Fruit fly (Drosophila melanogaster) whole organism, adult: Measurements from ENCODE around the gene Rcd5.
A peak's percentile ranks its signal among the peaks of the same experiment; 100 is the strongest.

Source experiments
- CG11617 ChIP-seq: fragments of 200-800 bp; sonication (Bioruptor generic); optimal IDR thresholded peaks from 2 replicates; lab custom pipeline; 2017; ENCODE audit warnings: mild to moderate bottlenecking, missing biosample characterization, missing genetic modification reagents, missing genetic modification characterization
- CG12768 ChIP-seq: fragments of 200-800 bp; sonication (Bioruptor generic); optimal IDR thresholded peaks from 2 replicates; lab custom pipeline; 2017; ENCODE audit warnings: missing biosample characterization, missing genetic modification characterization, mild to moderate bottlenecking, moderate library complexity, missing genetic modification reagents
- CG14711 ChIP-seq: fragments of 200-800 bp; sonication (Bioruptor generic); optimal IDR thresholded peaks from 2 replicates; lab custom pipeline; 2018; ENCODE audit warnings: missing biosample characterization, mild to moderate bottlenecking, missing genetic modification characterization, moderate library complexity
- CG1620 ChIP-seq: fragments of 200-800 bp; sonication (Bioruptor generic); optimal IDR thresholded peaks from 2 replicates; lab custom pipeline; 2016; ENCODE audit warnings: missing biosample characterization, missing genetic modification characterization
- CG33017 ChIP-seq: fragments of 200-800 bp; sonication (Bioruptor generic); optimal IDR thresholded peaks from 2 replicates; lab custom pipeline; 2018; ENCODE audit warnings: missing biosample characterization, mild to moderate bottlenecking, missing genetic modification characterization, moderate library complexity
- CG5204 ChIP-seq: fragments of 200-800 bp; sonication (Bioruptor generic); optimal IDR thresholded peaks from 2 replicates; lab custom pipeline; 2016; ENCODE audit warnings: missing biosample characterization, missing genetic modification characterization
- CG7045 ChIP-seq: fragments of 200-800 bp; sonication (Bioruptor generic); optimal IDR thresholded peaks from 2 replicates; lab custom pipeline; 2017; ENCODE audit warnings: missing biosample characterization, mild to moderate bottlenecking, missing genetic modification characterization
- CG7101 ChIP-seq: fragments of 200-800 bp; sonication (Bioruptor generic); optimal IDR thresholded peaks from 2 replicates; lab custom pipeline; 2018; ENCODE audit warnings: missing biosample characterization, mild to moderate bottlenecking, missing genetic modification characterization, moderate library complexity
- Clk ChIP-seq: fragments of 200-800 bp; sonication (Bioruptor generic); optimal IDR thresholded peaks from 2 replicates; lab custom pipeline; 2017; ENCODE audit warnings: missing biosample characterization, missing genetic modification characterization
- Crg-1 ChIP-seq: fragments of 200-800 bp; sonication (Bioruptor generic); optimal IDR thresholded peaks from 2 replicates; lab custom pipeline; 2016; ENCODE audit warnings: missing biosample characterization, missing genetic modification characterization
- Hr96 ChIP-seq: fragments of 200-800 bp; sonication (Bioruptor generic); optimal IDR thresholded peaks from 2 replicates; lab custom pipeline; 2016; ENCODE audit warnings: missing biosample characterization, missing genetic modification characterization
- Mnt ChIP-seq: fragments of 200-800 bp; sonication (Bioruptor generic); optimal IDR thresholded peaks from 2 replicates; lab custom pipeline; 2016; ENCODE audit warnings: missing biosample characterization, mild to moderate bottlenecking, missing genetic modification characterization
- bab1 ChIP-seq: fragments of 200-800 bp; sonication (Bioruptor generic); optimal IDR thresholded peaks from 3 replicates; lab custom pipeline; 2019; ENCODE audit warnings: missing biosample characterization, mild to moderate bottlenecking, missing genetic modification characterization, moderate library complexity
- cic ChIP-seq: fragments of 200-800 bp; sonication (Bioruptor generic); optimal IDR thresholded peaks from 2 replicates; lab custom pipeline; 2017; ENCODE audit warnings: missing biosample characterization, mild to moderate bottlenecking, missing genetic modification characterization, moderate library complexity
- cnc ChIP-seq, 2 experiments: fragments of >200 bp; optimal IDR thresholded peaks; 2 replicates each; lab custom pipeline; 2017
- kay ChIP-seq: fragments of 200-800 bp; sonication (Bioruptor generic); peaks from one replicate; lab custom pipeline; 2016; ENCODE audit warnings: missing biosample characterization, missing genetic modification characterization, borderline replicate concordance
- ovo ChIP-seq: fragments of 200-800 bp; sonication (Bioruptor generic); optimal IDR thresholded peaks from 2 replicates; lab custom pipeline; 2016; ENCODE audit warnings: missing biosample characterization, missing genetic modification characterization
- pad ChIP-seq: fragments of 200-800 bp; sonication (Bioruptor generic); optimal IDR thresholded peaks from 3 replicates; lab custom pipeline; 2017; ENCODE audit warnings: missing biosample characterization, missing genetic modification characterization, mild to moderate bottlenecking, moderate library complexity, missing genetic modification reagents
- tj ChIP-seq: fragments of 200-800 bp; sonication (Bioruptor generic); optimal IDR thresholded peaks from 3 replicates; lab custom pipeline; 2017; ENCODE audit warnings: missing biosample characterization, mild to moderate bottlenecking, missing genetic modification characterization, moderate library complexity
- toe ChIP-seq: fragments of 200-800 bp; sonication (Bioruptor generic); optimal IDR thresholded peaks from 2 replicates; lab custom pipeline; 2016; ENCODE audit warnings: missing biosample characterization, missing genetic modification characterization

Gene Rcd5

DNA sequence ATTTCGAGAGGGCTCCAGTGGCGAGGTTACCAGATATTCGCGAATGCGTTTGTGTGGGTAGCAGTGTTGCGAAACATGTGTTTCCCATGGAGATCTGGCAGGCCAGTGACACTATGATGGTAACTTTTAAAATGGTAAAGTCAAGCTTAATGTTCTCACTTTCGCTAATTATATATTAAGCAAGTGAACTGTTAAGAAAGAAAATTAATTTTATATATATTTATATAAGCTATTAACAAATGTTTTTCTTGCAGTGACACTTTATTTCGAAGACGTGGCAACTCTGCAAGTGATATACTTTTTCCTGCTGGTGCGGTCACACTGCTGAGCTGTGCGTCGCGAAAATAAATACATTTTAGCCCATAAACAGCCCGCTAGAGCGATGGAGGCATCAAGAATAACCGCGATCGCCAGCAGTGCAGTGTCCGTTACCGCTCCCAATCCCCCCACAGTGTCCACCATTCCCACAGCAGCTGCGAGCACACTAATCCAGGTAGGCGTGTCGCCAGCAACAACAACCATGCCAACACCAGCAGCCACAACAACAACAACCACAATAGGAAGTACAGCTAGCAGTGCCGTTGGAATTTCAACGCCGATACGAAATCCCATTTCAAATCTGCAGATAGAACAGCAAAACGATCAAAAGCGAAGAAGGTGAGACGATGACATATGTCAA, at the start of gene Rcd5, which contains the start of gene CG11593:
TSS of gene Rcd5 (plus strand) at position 283 of the 679 bp plus-strand sequence.
TSS of gene CG11593 (minus strand) at position 236 of the 679 bp plus-strand sequence.
- TF ChIP-seq cic (GFP tag; lab: Kevin White, UChicago) (no peak), CG7045 (peak; percentile 67), CG33017 (peak; percentile 51), CG1620 (GFP tag; lab: Kevin White, UChicago) (peak; percentile 29), toe (GFP tag; lab: Kevin White, UChicago) (peak; percentile 74), kay (GFP tag; lab: Kevin White, UChicago) (peak; percentile 90), CG5204 (peak; percentile 62), bab1 (GFP tag; lab: Kevin White, UChicago) (no peak), CG7101 (tag; lab: Kevin White, UChicago) (peak; percentile 76), Hr96 (peak; percentile 19), tj (GFP tag; lab: Kevin White, UChicago) (peak; percentile 23), pad (peak; percentile 58), Mnt (GFP tag; lab: Kevin White, UChicago) (peak; percentile 59), CG11617 (GFP tag; lab: Kevin White, UChicago) (peak; percentile 68), Crg-1 (peak; percentile 67), CG12768 (GFP tag; lab: Kevin White, UChicago) (peak; percentile 50), cnc (optimal IDR thresholded peaks at IDR 0.05; lab: Kevin White, UChicago) (no peak), CG14711 (tag; lab: Kevin White, UChicago) (peak; percentile 84), Clk (GFP tag; lab: Kevin White, UChicago) (peak; percentile 64), ovo (GFP tag; lab: Kevin White, UChicago) (peak; percentile 62)

dm6 chr3L:3995554-3995953, 44.8 kb upstream of the Rcd5 start:
- TF ChIP-seq tj (GFP tag; lab: Kevin White, UChicago) (no peak), pad (no peak), CG33017 (no peak), CG1620 (GFP tag; lab: Kevin White, UChicago) (no peak), CG14711 (tag; lab: Kevin White, UChicago) (no peak), Mnt (GFP tag; lab: Kevin White, UChicago) (no peak), cic (GFP tag; lab: Kevin White, UChicago) (no peak), CG7045 (no peak), kay (GFP tag; lab: Kevin White, UChicago) (no peak), CG5204 (no peak), CG11617 (GFP tag; lab: Kevin White, UChicago) (no peak), Crg-1 (no peak), CG7101 (tag; lab: Kevin White, UChicago) (no peak), bab1 (GFP tag; lab: Kevin White, UChicago) (no peak), toe (GFP tag; lab: Kevin White, UChicago) (no peak), ovo (GFP tag; lab: Kevin White, UChicago) (no peak)

- TF ChIP-seq CG1620 (GFP tag; lab: Kevin White, UChicago) (no peak), CG11617 (GFP tag; lab: Kevin White, UChicago) (no peak), CG5204 (no peak), Crg-1 (no peak), CG7101 (tag; lab: Kevin White, UChicago) (no peak), kay (GFP tag; lab: Kevin White, UChicago) (no peak), Mnt (GFP tag; lab: Kevin White, UChicago) (no peak), toe (GFP tag; lab: Kevin White, UChicago) (no peak), bab1 (GFP tag; lab: Kevin White, UChicago) (no peak), pad (no peak), CG12768 (GFP tag; lab: Kevin White, UChicago) (no peak), CG33017 (no peak), tj (GFP tag; lab: Kevin White, UChicago) (no peak), Clk (GFP tag; lab: Kevin White, UChicago) (no peak), cic (GFP tag; lab: Kevin White, UChicago) (no peak)
Observed at dm6 chr3L:4000711-4001110, 39.6 kb upstream of the Rcd5 start.

DNA sequence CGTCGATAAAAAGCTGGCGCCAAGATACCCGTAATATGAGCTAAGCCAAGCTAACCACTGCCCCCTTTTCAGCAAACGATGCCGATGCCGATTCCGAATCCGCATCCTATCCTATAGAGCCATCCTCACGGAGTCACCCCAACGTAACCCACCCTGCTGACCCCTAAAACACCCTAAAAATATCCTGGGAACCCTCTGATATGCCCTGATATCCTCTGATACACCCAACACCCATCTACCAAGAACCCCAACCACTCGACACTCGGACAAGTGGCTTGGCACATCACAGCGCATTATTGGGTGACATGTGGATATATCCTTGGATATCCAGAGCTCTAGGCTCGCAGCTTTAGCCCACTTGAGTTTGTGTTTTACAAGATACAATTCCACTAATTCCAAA, 38.8 kb upstream of the Rcd5 start:
- TF ChIP-seq cic (GFP tag; lab: Kevin White, UChicago) (no peak), CG14711 (tag; lab: Kevin White, UChicago) (no peak), CG12768 (GFP tag; lab: Kevin White, UChicago) (no peak), cnc (optimal IDR thresholded peaks at IDR 0.05; lab: Kevin White, UChicago) (no peak), CG1620 (GFP tag; lab: Kevin White, UChicago) (no peak), Mnt (GFP tag; lab: Kevin White, UChicago) (no peak), Crg-1 (no peak), CG33017 (no peak), toe (GFP tag; lab: Kevin White, UChicago) (no peak), tj (GFP tag; lab: Kevin White, UChicago) (no peak), CG11617 (GFP tag; lab: Kevin White, UChicago) (no peak), CG7101 (tag; lab: Kevin White, UChicago) (no peak), pad (no peak), kay (GFP tag; lab: Kevin White, UChicago) (no peak), bab1 (GFP tag; lab: Kevin White, UChicago) (no peak), CG5204 (no peak), CG7045 (no peak), Hr96 (no peak)

- TF ChIP-seq CG12768 (GFP tag; lab: Kevin White, UChicago) (no peak), Crg-1 (no peak), tj (GFP tag; lab: Kevin White, UChicago) (no peak), ovo (GFP tag; lab: Kevin White, UChicago) (no peak), CG5204 (no peak), CG7101 (tag; lab: Kevin White, UChicago) (no peak), CG7045 (no peak), Mnt (GFP tag; lab: Kevin White, UChicago) (no peak), cic (GFP tag; lab: Kevin White, UChicago) (no peak), kay (GFP tag; lab: Kevin White, UChicago) (no peak), Clk (GFP tag; lab: Kevin White, UChicago) (no peak), CG14711 (tag; lab: Kevin White, UChicago) (no peak), bab1 (GFP tag; lab: Kevin White, UChicago) (no peak), cnc (optimal IDR thresholded peaks at IDR 0.05; lab: Kevin White, UChicago) (no peak)
Observed at dm6 chr3L:4003316-4003715, 37.0 kb upstream of the Rcd5 start, which contains the start of gene CG14985. Gene CG14985, plus strand, starts transcription at chr3L:4003474.
